Fruit fly (Drosophila melanogaster) whole organism, embryonic: ENCODE data around the gene Ac78C.

Source experiments
- Asciz ChIP-seq: fragments of 200-800 bp; sonication (Bioruptor generic); optimal IDR thresholded peaks from 2 replicates; lab custom pipeline; 2017; ENCODE audit warnings: missing biosample characterization, mild to moderate bottlenecking, missing genetic modification characterization, missing genetic modification reagents
- CG15269 ChIP-seq: fragments of 200-800 bp; sonication (Bioruptor generic); optimal IDR thresholded peaks from 2 replicates; lab custom pipeline; 2018; ENCODE audit warnings: missing biosample characterization, mild to moderate bottlenecking, missing genetic modification characterization, moderate library complexity
- CG1529 ChIP-seq: fragments of 200-800 bp; sonication (Bioruptor generic); optimal IDR thresholded peaks from 3 replicates; lab custom pipeline; 2018; ENCODE audit warnings: missing biosample characterization, missing genetic modification characterization
- CG17359 ChIP-seq: fragments of 200-800 bp; sonication (Bioruptor generic); optimal IDR thresholded peaks from 3 replicates; lab custom pipeline; 2018; ENCODE audit warnings: missing biosample characterization, mild to moderate bottlenecking, missing genetic modification characterization, moderate library complexity
- CG2120 ChIP-seq: fragments of 200-800 bp; sonication (Bioruptor generic); optimal IDR thresholded peaks from 3 replicates; lab custom pipeline; 2016; ENCODE audit warnings: missing biosample characterization, missing genetic modification characterization
- CG2712 ChIP-seq: fragments of 200-800 bp; optimal IDR thresholded peaks from 3 replicates; lab custom pipeline; 2019; ENCODE audit warnings: missing biosample characterization, mild to moderate bottlenecking, missing genetic modification characterization, moderate library complexity
- CG31224 ChIP-seq: fragments of 200-800 bp; sonication (Bioruptor generic); IDR thresholded peaks from 2 replicates; pipeline ENCODE4 v1.3.6; 2022; ENCODE audit warnings: missing biosample characterization, missing genetic modification characterization
- CG31365 ChIP-seq: fragments of 200-800 bp; sonication (Bioruptor generic); optimal IDR thresholded peaks from 2 replicates; lab custom pipeline; 2018; ENCODE audit warnings: missing biosample characterization, mild to moderate bottlenecking, missing genetic modification characterization
- CG34376 ChIP-seq: fragments of 200-800 bp; sonication (Bioruptor generic); optimal IDR thresholded peaks from 2 replicates; lab custom pipeline; 2018; ENCODE audit warnings: missing biosample characterization, mild to moderate bottlenecking, missing genetic modification characterization
- CG3847 ChIP-seq: fragments of 200-800 bp; sonication (Bioruptor generic); IDR thresholded peaks from 2 replicates; pipeline ENCODE4 v1.3.6; 2022; ENCODE audit warnings: missing biosample characterization, missing genetic modification characterization
- CG4404 ChIP-seq: fragments of 200-800 bp; sonication (Bioruptor generic); IDR thresholded peaks from 2 replicates; pipeline ENCODE4 v1.3.6; 2022; ENCODE audit warnings: missing biosample characterization, missing genetic modification characterization
- CG4424 ChIP-seq: fragments of 200-800 bp; sonication (Bioruptor generic); optimal IDR thresholded peaks from 3 replicates; lab custom pipeline; 2016; ENCODE audit warnings: missing biosample characterization, missing genetic modification characterization
- CG4730 ChIP-seq: fragments of 200-800 bp; sonication (Bioruptor generic); IDR thresholded peaks from 2 replicates; pipeline ENCODE4 v1.3.6; 2022; ENCODE audit warnings: missing biosample characterization, missing genetic modification characterization
- CG7556 ChIP-seq: fragments of 200-800 bp; sonication (Bioruptor generic); optimal IDR thresholded peaks from 2 replicates; lab custom pipeline; 2017; ENCODE audit warnings: missing biosample characterization, mild to moderate bottlenecking, missing genetic modification characterization
- CG7963 ChIP-seq: fragments of 200-800 bp; sonication (Bioruptor generic); IDR thresholded peaks from 3 replicates; pipeline ENCODE4 v1.3.6; 2022; ENCODE audit warnings: missing biosample characterization, missing genetic modification characterization; ENCODE audit not compliant: partially characterized antibody
- CG8924 ChIP-seq: fragments of 200-800 bp; optimal IDR thresholded peaks from 3 replicates; lab custom pipeline; 2019; ENCODE audit warnings: missing biosample characterization, mild to moderate bottlenecking, missing genetic modification characterization, moderate library complexity
- CG9797 ChIP-seq: fragments of 200-800 bp; sonication (Bioruptor generic); optimal IDR thresholded peaks from 3 replicates; lab custom pipeline; 2018; ENCODE audit warnings: missing biosample characterization, mild to moderate bottlenecking, missing genetic modification characterization
- CG9932 ChIP-seq: fragments of 200-800 bp; sonication (Bioruptor generic); IDR thresholded peaks from 2 replicates; pipeline ENCODE4 v1.3.6; 2022; ENCODE audit warnings: missing biosample characterization, missing genetic modification characterization
- CoRest ChIP-seq: fragments of 200-800 bp; sonication (Bioruptor generic); optimal IDR thresholded peaks from 3 replicates; lab custom pipeline; 2018; ENCODE audit warnings: missing biosample characterization, mild to moderate bottlenecking, missing genetic modification characterization, moderate library complexity
- Dek ChIP-seq: fragments of 200-800 bp; sonication (Bioruptor generic); optimal IDR thresholded peaks from 3 replicates; lab custom pipeline; 2019; ENCODE audit warnings: missing biosample characterization, mild to moderate bottlenecking, missing genetic modification characterization, moderate library complexity
- Dip2 ChIP-seq: fragments of 200-800 bp; sonication (Bioruptor generic); IDR thresholded peaks from 2 replicates; pipeline ENCODE4 v1.3.6; 2022; ENCODE audit warnings: missing biosample characterization, missing genetic modification characterization
- Dref ChIP-seq: fragments of 200-800 bp; sonication (Bioruptor generic); IDR thresholded peaks from 2 replicates; pipeline ENCODE4 v1.3.6; 2022; ENCODE audit warnings: missing biosample characterization, missing genetic modification characterization
- E2f2 ChIP-seq: fragments of 200-800 bp; sonication (Bioruptor generic); IDR thresholded peaks from 2 replicates; pipeline ENCODE4 v1.3.6; 2022; ENCODE audit warnings: missing biosample characterization, missing genetic modification characterization
- GATAe ChIP-seq: fragments of 200-800 bp; sonication (Bioruptor generic); conservative IDR thresholded peaks from 2 replicates; pipeline ENCODE4 v1.3.6; 2022; ENCODE audit warnings: missing biosample characterization, missing genetic modification characterization
- Hr39 ChIP-seq: fragments of >200 bp; optimal IDR thresholded peaks from 2 replicates; lab custom pipeline; 2017
- Oli ChIP-seq: fragments of 200-800 bp; sonication (Bioruptor generic); optimal IDR thresholded peaks from 2 replicates; lab custom pipeline; 2018; ENCODE audit warnings: missing biosample characterization, mild to moderate bottlenecking, missing genetic modification characterization, moderate library complexity
- Usf ChIP-seq: fragments of 200-800 bp; sonication (Bioruptor generic); optimal IDR thresholded peaks from 2 replicates; lab custom pipeline; 2017; ENCODE audit warnings: missing genotype, missing biosample characterization, missing genetic modification characterization
- YL-1 ChIP-seq: fragments of 200-800 bp; sonication (Bioruptor generic); optimal IDR thresholded peaks from 3 replicates; lab custom pipeline; 2017; ENCODE audit warnings: missing biosample characterization, mild to moderate bottlenecking, missing genetic modification characterization
- ara ChIP-seq: fragments of 200-800 bp; sonication (Bioruptor generic); IDR thresholded peaks from 2 replicates; pipeline ENCODE4 v1.3.6; 2022; ENCODE audit warnings: missing biosample characterization, missing genetic modification characterization
- az2 ChIP-seq: fragments of 200-800 bp; sonication (Bioruptor generic); optimal IDR thresholded peaks from 3 replicates; lab custom pipeline; 2016; ENCODE audit warnings: missing biosample characterization, missing genetic modification characterization
- br ChIP-seq: fragments of >200 bp; optimal IDR thresholded peaks from 2 replicates; lab custom pipeline; 2017
- btn ChIP-seq: fragments of 200-800 bp; sonication (Bioruptor generic); optimal IDR thresholded peaks from 2 replicates; lab custom pipeline; 2016; ENCODE audit warnings: missing biosample characterization, missing genetic modification characterization
- chinmo ChIP-seq: fragments of 200-800 bp; sonication (Bioruptor generic); IDR thresholded peaks from 4 replicates; pipeline ENCODE4 v1.3.6; 2022; ENCODE audit warnings: missing biosample characterization, missing genetic modification characterization; ENCODE audit not compliant: partially characterized antibody
- dati ChIP-seq: fragments of 200-800 bp; sonication (Bioruptor generic); IDR thresholded peaks from 2 replicates; pipeline ENCODE4 v1.3.6; 2022; ENCODE audit warnings: missing biosample characterization, missing genetic modification characterization
- dm ChIP-seq: fragments of 200-800 bp; sonication (Bioruptor generic); optimal IDR thresholded peaks from 3 replicates; lab custom pipeline; 2016; ENCODE audit warnings: missing biosample characterization, missing genetic modification characterization
- dysf ChIP-seq: fragments of 200-800 bp; sonication (Bioruptor generic); IDR thresholded peaks from 3 replicates; pipeline ENCODE4 v1.3.6; 2022; ENCODE audit warnings: missing biosample characterization, missing genetic modification characterization
- ems ChIP-seq: fragments of 200-800 bp; sonication (Bioruptor generic); optimal IDR thresholded peaks from 3 replicates; lab custom pipeline; 2016; ENCODE audit warnings: missing biosample characterization, missing genetic modification characterization
- gcm ChIP-seq: fragments of 200-800 bp; sonication (Bioruptor generic); optimal IDR thresholded peaks from 2 replicates; lab custom pipeline; 2019; ENCODE audit warnings: missing biosample characterization, mild to moderate bottlenecking, missing genetic modification characterization, moderate library complexity
- grau ChIP-seq: fragments of 200-800 bp; optimal IDR thresholded peaks from 3 replicates; lab custom pipeline; 2019; ENCODE audit warnings: missing biosample characterization, mild to moderate bottlenecking, missing genetic modification characterization, moderate library complexity
- gsb ChIP-seq: fragments of 200-800 bp; sonication (Bioruptor generic); IDR thresholded peaks from 2 replicates; pipeline ENCODE4 v1.3.6; 2022; ENCODE audit warnings: missing biosample characterization, missing genetic modification characterization
- ind ChIP-seq: fragments of 200-800 bp; sonication (Bioruptor generic); optimal IDR thresholded peaks from 3 replicates; lab custom pipeline; 2016; ENCODE audit warnings: missing biosample characterization, missing genetic modification characterization
- kah ChIP-seq: fragments of 200-800 bp; sonication (Bioruptor generic); optimal IDR thresholded peaks from 2 replicates; lab custom pipeline; 2018; ENCODE audit warnings: missing biosample characterization, mild to moderate bottlenecking, missing genetic modification characterization
- mirr ChIP-seq: fragments of 200-800 bp; sonication (Bioruptor generic); optimal IDR thresholded peaks from 3 replicates; lab custom pipeline; 2018; ENCODE audit warnings: missing biosample characterization, mild to moderate bottlenecking, missing genetic modification characterization
- nerfin-1 ChIP-seq: fragments of 200-800 bp; sonication (Bioruptor generic); optimal IDR thresholded peaks from 3 replicates; lab custom pipeline; 2019; ENCODE audit warnings: missing biosample characterization, mild to moderate bottlenecking, missing genetic modification characterization, moderate library complexity
- nmo ChIP-seq: fragments of 200-800 bp; sonication (Bioruptor generic); optimal IDR thresholded peaks from 2 replicates; lab custom pipeline; 2018; ENCODE audit warnings: missing biosample characterization, mild to moderate bottlenecking, missing genetic modification characterization, moderate library complexity
- pros ChIP-seq: fragments of 200-800 bp; sonication (Bioruptor generic); optimal IDR thresholded peaks from 3 replicates; lab custom pipeline; 2019; ENCODE audit warnings: missing biosample characterization, mild to moderate bottlenecking, missing genetic modification characterization, moderate library complexity
- sd ChIP-seq: fragments of 200-800 bp; sonication (Bioruptor generic); optimal IDR thresholded peaks from 3 replicates; lab custom pipeline; 2018; ENCODE audit warnings: missing biosample characterization, mild to moderate bottlenecking, missing genetic modification characterization, moderate library complexity
- sens ChIP-seq: fragments of 200-800 bp; sonication (Bioruptor generic); peaks from one replicate; lab custom pipeline; 2016; ENCODE audit warnings: missing biosample characterization, missing genetic modification characterization
- stc ChIP-seq: fragments of 200-800 bp; sonication (Bioruptor generic); IDR thresholded peaks from 2 replicates; pipeline ENCODE4 v1.3.6; 2022; ENCODE audit warnings: missing biosample characterization, missing genetic modification characterization
- tna ChIP-seq: fragments of 200-800 bp; sonication (Bioruptor generic); IDR thresholded peaks from 2 replicates; pipeline ENCODE4 v1.3.6; 2022; ENCODE audit warnings: missing biosample characterization, missing genetic modification characterization; ENCODE audit not compliant: partially characterized antibody
- zf30C ChIP-seq: fragments of 200-800 bp; sonication (Bioruptor generic); optimal IDR thresholded peaks from 3 replicates; lab custom pipeline; 2018; ENCODE audit warnings: missing biosample characterization, mild to moderate bottlenecking, missing genetic modification characterization

Ac78C gene

DNA sequence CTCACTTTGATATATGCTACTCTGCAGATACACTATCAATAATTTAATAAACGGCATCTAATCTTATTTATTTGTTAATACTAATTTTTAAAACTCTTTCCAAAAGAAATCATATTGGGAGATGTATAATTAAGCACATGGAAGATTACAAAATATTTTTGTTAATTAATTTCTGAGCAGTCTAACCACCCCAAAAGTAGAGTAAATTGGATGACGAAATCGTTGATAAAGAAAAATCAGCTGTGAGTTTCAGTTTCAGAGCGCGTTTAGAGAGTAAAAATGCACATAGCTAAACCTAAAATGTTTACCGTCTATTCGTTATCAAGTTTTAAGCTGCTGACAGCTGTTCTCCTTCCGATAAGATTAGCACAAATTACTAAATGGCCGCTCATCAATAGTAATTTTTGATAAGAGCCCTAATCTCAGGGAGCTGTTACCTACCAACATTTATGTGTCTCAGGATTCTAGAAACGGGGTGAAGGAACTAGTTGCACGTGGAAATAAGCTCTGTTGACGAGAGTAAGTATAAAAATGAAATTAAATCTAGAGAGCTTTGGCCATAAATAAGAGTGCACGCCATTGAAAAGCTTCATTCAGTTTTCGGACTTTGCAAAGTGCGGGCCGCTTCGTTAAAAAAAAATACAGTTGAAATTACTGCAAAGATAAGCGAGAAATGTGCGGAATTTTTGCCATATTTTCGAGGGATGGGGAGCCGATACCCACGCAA lies 960 bp upstream of the Ac78C start, which contains the start of the genes chb and AsnS (continued):
- TF ChIP-seq CG3847 (GFP tag; lab: Robert Waterston, UW) (peak; percentile 90), ara (GFP tag; lab: Robert Waterston, UW) (peak; percentile 82), ind (GFP tag; lab: Kevin White, UChicago) (peak; percentile 86), gsb (peak; percentile 90), CG2120 (GFP tag; lab: Kevin White, UChicago) (peak; percentile 93), ems (GFP tag; lab: Kevin White, UChicago) (peak; percentile 69), gcm (GFP tag; lab: Kevin White, UChicago) (peak; percentile 86), CoRest (peak; percentile 94), CG9797 (GFP tag; lab: Kevin White, UChicago) (no peak), dati (GFP tag; lab: Robert Waterston, UW) (peak; percentile 44; the same call in 1 of the 2 replicates), Asciz (GFP tag; lab: Kevin White, UChicago) (peak; percentile 91), zf30C (no peak), CG17359 (tag; lab: Kevin White, UChicago) (peak; percentile 96), Hr39 (no peak), btn (peak; percentile 48), E2f2 (GFP tag; lab: Robert Waterston, UW) (peak; percentile 72), pros (GFP tag; lab: Kevin White, UChicago) (no peak), CG4730 (GFP tag; lab: Robert Waterston, UW) (peak; percentile 93), CG4404 (GFP tag; lab: Robert Waterston, UW) (peak; percentile 70), nmo (peak; percentile 94), tna (GFP tag; lab: Robert Waterston, UW) (no peak), CG31224 (GFP tag; lab: Robert Waterston, UW) (peak; percentile 88), dm (no peak), kah (no peak), CG1529 (GFP tag; lab: Kevin White, UChicago) (peak; percentile 73), stc (GFP tag; lab: Robert Waterston, UW) (peak; percentile 96), CG2712 (tag; lab: Kevin White, UChicago) (peak; percentile 95), Oli (tag; lab: Kevin White, UChicago) (peak; percentile 94), nerfin-1 (tag; lab: Kevin White, UChicago) (peak; percentile 80), CG8924 (tag; lab: Kevin White, UChicago) (peak; percentile 94), YL-1 (GFP tag; lab: Kevin White, UChicago) (no peak), br (lab: Kevin White, UChicago) (no peak), CG9932 (GFP tag; lab: Robert Waterston, UW) (peak; percentile 91), CG34376 (GFP tag; lab: Kevin White, UChicago) (peak; percentile 81), Usf (GFP tag; lab: Kevin White, UChicago) (peak; percentile 58), sd (tag; lab: Kevin White, UChicago) (peak; percentile 76), Dip2 (GFP tag; lab: Robert Waterston, UW) (no peak), dysf (peak; percentile 95), CG7963 (GFP tag; lab: Robert Waterston, UW) (no peak), CG31365 (peak; percentile 53), CG7556 (peak; percentile 86), az2 (GFP tag; lab: Kevin White, UChicago) (peak; percentile 82), grau (tag; lab: Kevin White, UChicago) (peak; percentile 94), CG4424 (GFP tag; lab: Kevin White, UChicago) (peak; percentile 82), GATAe (GFP tag; lab: Robert Waterston, UW) (peak; percentile 88), CG15269 (tag; lab: Kevin White, UChicago) (peak; percentile 96), sens (GFP tag; lab: Kevin White, UChicago) (peak; percentile 95), Dek (tag; lab: Kevin White, UChicago) (peak; percentile 95), chinmo (GFP tag; lab: Robert Waterston, UW) (peak; percentile 89), mirr (peak; percentile 90), Dref (GFP tag; lab: Robert Waterston, UW) (no peak)
